Worm (Caenorhabditis elegans) whole organism, L2 larva: ENCODE results near the gene nspf-3.

ENCODE experiments used
- aly-2 ChIP-seq: fragments of 150-350 bp; optimal IDR thresholded peaks from 2 replicates; lab custom pipeline; 2014; ENCODE audit warnings: missing biosample characterization, missing genetic modification characterization
- ama-1 ChIP-seq: fragments of 150-350 bp; optimal IDR thresholded peaks from 2 replicates; lab custom pipeline; 2018; ENCODE audit warnings: inconsistent platforms
- blmp-1 ChIP-seq: sonication (generic microtip); optimal IDR thresholded peaks from 2 replicates; lab custom pipeline; 2017; ENCODE audit warnings: missing genetic modification characterization, mild to moderate bottlenecking, missing compliant biosample characterization, antibody characterized with exemption, moderate library complexity; ENCODE audit not compliant: insufficient read depth
- ceh-82 ChIP-seq: fragments of 150-350 bp; optimal IDR thresholded peaks from 2 replicates; lab custom pipeline; 2014; ENCODE audit warnings: missing biosample characterization, missing genetic modification characterization
- fos-1 ChIP-seq: fragments of 150-350 bp; optimal IDR thresholded peaks from 2 replicates; lab custom pipeline; 2014; ENCODE audit warnings: missing biosample characterization, missing genetic modification characterization
- lin-13 ChIP-seq: fragments of 150-350 bp; optimal IDR thresholded peaks from 2 replicates; lab custom pipeline; 2014; ENCODE audit warnings: missing biosample characterization, missing genetic modification reagents, missing genetic modification characterization
- mdl-1 ChIP-seq, 2 experiments: fragments of 150-350 bp in 1 of 2; sonication (generic microtip) in 1 of 2; optimal IDR thresholded peaks; 2 replicates each; lab custom pipeline; 2017; ENCODE audit warnings: missing biosample characterization in 2 of 2, missing genetic modification characterization in 2 of 2
- nhr-11 ChIP-seq: fragments of 150-350 bp; optimal IDR thresholded peaks from 2 replicates; lab custom pipeline; 2014; ENCODE audit warnings: missing biosample characterization, missing genetic modification characterization
- unc-62 ChIP-seq: fragments of 150-350 bp; optimal IDR thresholded peaks from 2 replicates; lab custom pipeline; 2014; ENCODE audit warnings: missing biosample characterization, missing genetic modification reagents, missing genetic modification characterization

DNA sequence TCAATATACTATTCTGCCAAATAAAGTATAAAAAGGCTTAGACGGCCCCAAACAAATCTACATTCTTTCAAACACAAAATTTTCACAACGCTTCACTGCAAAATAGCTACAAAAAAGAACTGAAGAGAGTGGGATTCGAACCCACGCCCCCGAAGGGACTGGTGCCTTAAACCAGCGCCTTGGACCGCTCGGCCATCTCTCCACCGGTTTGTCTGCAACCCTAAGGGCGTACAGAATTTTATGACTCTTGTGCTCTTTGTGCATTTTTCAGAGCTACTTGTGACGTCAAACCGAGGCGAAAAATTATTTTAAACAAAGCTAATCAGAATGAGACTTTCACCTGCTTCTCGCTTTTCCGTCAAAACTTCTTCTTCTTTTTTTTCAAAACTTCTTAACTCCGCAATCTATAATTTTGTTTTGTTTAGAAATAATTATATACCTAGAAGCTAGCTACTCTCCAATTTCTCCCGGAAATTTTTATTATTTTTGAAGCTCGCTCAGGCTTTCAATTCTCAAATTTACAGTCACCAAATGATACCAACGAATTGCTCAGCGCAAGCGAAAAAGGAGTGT, 46.3 kb upstream of the nspf-3 start, which contains the start of gene T05A8.8:
- no peak for TF ChIP-seq aly-2 (tag; lab: Kevin White, UChicago)
- TF ChIP-seq ceh-82 (tag; lab: Kevin White, UChicago) = no peak
- no peak for TF ChIP-seq lin-13 (GFP tag; lab: Kevin White, UChicago)
- TF ChIP-seq nhr-11 (tag; lab: Kevin White, UChicago) = no peak
- no peak for TF ChIP-seq unc-62 (GFP tag; lab: Kevin White, UChicago)
- TF ChIP-seq blmp-1 (tag; lab: Kevin White, UChicago) = no peak
- no peak for TF ChIP-seq ama-1
- no peak for TF ChIP-seq mdl-1 (tag; optimal IDR thresholded peaks at IDR 0.05; lab: Kevin White, UChicago)
- no peak for TF ChIP-seq fos-1 (tag; lab: Kevin White, UChicago)
